Fruit fly (Drosophila melanogaster) S2 (cell line): ENCODE results near the gene Csas.

ENCODE experiments used
- CG8478 ChIP-seq: fragments of >200 bp; optimal IDR thresholded peaks from 2 replicates; lab custom pipeline; 2018
- CTCF ChIP-seq, 2 experiments: fragments of >200 bp; optimal IDR thresholded peaks; 2 replicates each; lab custom pipeline; 2018

- TF ChIP-seq CG8478 (no peak), CTCF (optimal IDR thresholded peaks at IDR 0.05; lab: Kevin White, UChicago) (no peak)
Measured at dm6 chr3L:20027735-20028134, 38.9 kb upstream of the Csas start, which contains the start of gene CG14183.
